Fruit fly (Drosophila melanogaster): ENCODE results near the gene Mrp4.
A peak's percentile ranks its signal among the peaks of the same experiment; 100 is the strongest.

Gene Mrp4

DNA sequence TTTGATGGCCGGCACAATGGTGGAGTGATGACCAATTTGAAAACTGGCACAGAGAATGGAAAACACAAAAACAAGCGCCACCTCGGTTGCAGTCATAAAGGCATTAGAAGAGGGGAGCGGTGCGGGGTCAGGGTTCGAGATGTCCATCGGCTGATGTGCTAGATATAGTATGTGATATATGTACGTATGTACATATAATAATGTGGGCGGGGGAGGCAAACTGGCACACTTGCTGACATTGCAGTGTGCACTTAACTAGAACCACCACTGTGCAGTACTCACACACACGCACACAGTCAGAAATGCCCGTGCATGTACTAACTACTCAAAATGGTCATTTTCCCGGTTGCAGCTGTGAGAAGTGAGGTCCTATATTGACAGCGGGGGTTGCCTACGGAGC is 49.8 kb downstream of the Mrp4 start (continued):
- TF ChIP-seq dysf (GFP tag; IDR thresholded peaks at IDR 0.05) = 0 out of 3 replicates have a peak, but pooled peaks have one; percentile 8
- TF ChIP-seq Med (GFP tag) = peak; percentile 56
- no peak for TF ChIP-seq CG1832 (GFP tag; optimal IDR thresholded peaks at IDR 0.05)
- TF ChIP-seq pan (optimal IDR thresholded peaks at IDR 0.05) = no peak
- TF ChIP-seq pan (GFP tag; optimal IDR thresholded peaks at IDR 0.05 in 1 of 2, IDR thresholded peaks at IDR 0.05 in 1 of 2) = peak in 1 of 2 experiments; percentile 21
- peak; percentile 75 for TF ChIP-seq sens (GFP tag)
- TF ChIP-seq CG15073 (GFP tag; optimal IDR thresholded peaks at IDR 0.05) = peak; percentile 97
- no peak for TF ChIP-seq CG13287 (GFP tag; IDR thresholded peaks at IDR 0.05; ENCODE audit: partially characterized antibody)
- peak; percentile 72 for TF ChIP-seq crol (GFP tag; IDR thresholded peaks at IDR 0.05)
- 0 out of 3 replicates have a peak, but pooled peaks have one; percentile 46 for TF ChIP-seq CG2199 (GFP tag; IDR thresholded peaks at IDR 0.05)
- 0 out of 2 replicates have a peak, but pooled peaks have one; percentile 9 for TF ChIP-seq Drgx (GFP tag; IDR thresholded peaks at IDR 0.05)
- no peak for TF ChIP-seq Aef1 (GFP tag; IDR thresholded peaks at IDR 0.05)
- TF ChIP-seq CG6654 (GFP tag; optimal IDR thresholded peaks at IDR 0.05) = no peak
- no peak for TF ChIP-seq row (GFP tag; IDR thresholded peaks at IDR 0.05)
- TF ChIP-seq CG31365 (tag; optimal IDR thresholded peaks at IDR 0.05) = no peak
- peak; percentile 28; the same call in 1 of the 3 replicates for TF ChIP-seq zfh1 (GFP tag; IDR thresholded peaks at IDR 0.05)

DNA sequence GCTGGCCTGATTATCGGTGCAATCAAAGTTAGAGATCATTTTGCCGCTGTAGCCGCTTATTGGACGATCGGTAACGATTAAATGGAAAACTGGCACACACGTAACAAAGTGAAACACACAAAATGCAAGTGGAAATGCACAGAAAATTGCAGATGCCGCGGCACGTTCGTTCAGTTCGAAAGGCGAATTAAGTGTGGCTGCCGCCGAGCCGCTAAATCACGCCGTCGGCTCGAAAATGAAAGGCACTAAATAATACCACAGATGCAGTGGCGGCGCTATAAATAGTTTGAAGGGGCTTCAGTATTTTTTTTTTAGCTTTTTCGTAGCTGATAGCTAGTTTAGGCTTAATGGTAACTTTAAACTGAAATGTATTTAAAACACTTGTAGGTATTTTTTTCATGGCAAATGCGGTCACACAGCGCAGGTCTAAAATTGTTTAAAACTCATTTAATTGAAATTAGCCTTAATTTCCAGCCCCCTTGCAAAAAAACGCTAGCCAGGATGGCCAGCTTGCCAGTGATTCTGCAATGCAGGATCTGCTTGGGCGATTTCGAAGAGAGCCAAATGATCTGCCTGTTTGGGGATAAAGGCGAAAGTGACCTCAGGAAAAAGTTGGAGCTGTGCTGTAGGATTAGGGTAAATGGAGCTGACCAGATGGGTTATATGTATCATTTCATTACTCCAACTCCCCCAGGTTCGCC is 50.8 kb downstream of the Mrp4 start, which contains the start of the genes Jupiter and CG14710:
Gene Jupiter, minus strand, starts transcription at position 198 of the 701 bp plus-strand sequence.
Gene CG14710, plus strand, starts transcription at position 382 of the 701 bp plus-strand sequence.
- TF ChIP-seq CG2202 (tag; optimal IDR thresholded peaks at IDR 0.05) (peak; percentile 45), CG8478 (optimal IDR thresholded peaks at IDR 0.05) (no peak), pros (GFP tag; optimal IDR thresholded peaks at IDR 0.05) (no peak), unpg (GFP tag; optimal IDR thresholded peaks at IDR 0.05) (peak; percentile 53), CG14014 (GFP tag; IDR thresholded peaks at IDR 0.05) (peak; percentile 67), CG9727 (GFP tag; optimal IDR thresholded peaks at IDR 0.05) (no peak), z (GFP tag; IDR thresholded peaks at IDR 0.05) (no peak), Camta (GFP tag; optimal IDR thresholded peaks at IDR 0.05) (peak; percentile 27), Eip74EF (GFP tag; optimal IDR thresholded peaks at IDR 0.05) (no peak), corto (GFP tag; optimal IDR thresholded peaks at IDR 0.05) (no peak), ems (GFP tag; optimal IDR thresholded peaks at IDR 0.05) (peak; percentile 65), CG6272 (GFP tag; IDR thresholded peaks at IDR 0.05) (peak; percentile 78), ap (GFP tag; IDR thresholded peaks at IDR 0.05) (0 out of 2 replicates have a peak, but pooled peaks have one; percentile 27), run (tag; optimal IDR thresholded peaks at IDR 0.05) (no peak), ken (GFP tag; IDR thresholded peaks at IDR 0.05) (peak; percentile 86), CG17359 (tag; optimal IDR thresholded peaks at IDR 0.05) (peak; percentile 50), Nf-YA (GFP tag; IDR thresholded peaks at IDR 0.05) (no peak), cad (GFP tag; optimal IDR thresholded peaks at IDR 0.05) (no peak), Abd-B (GFP tag; optimal IDR thresholded peaks at IDR 0.05) (peak; percentile 48), vnd (GFP tag; IDR thresholded peaks at IDR 0.05; ENCODE audit: partially characterized antibody) (no peak), CG4360 (GFP tag; IDR thresholded peaks at IDR 0.05) (no peak), lilli (GFP tag; optimal IDR thresholded peaks at IDR 0.05) (peak; percentile 89), fd64A (GFP tag; optimal IDR thresholded peaks at IDR 0.05) (no peak), HLH3B (GFP tag; IDR thresholded peaks at IDR 0.05) (peak; percentile 77), Chrac-16 (GFP tag; optimal IDR thresholded peaks at IDR 0.05) (peak; percentile 73), CG15514 (GFP tag; optimal IDR thresholded peaks at IDR 0.05) (peak; percentile 80), salm (tag; optimal IDR thresholded peaks at IDR 0.05) (no peak), HLHmδ (GFP tag; optimal IDR thresholded peaks at IDR 0.05) (peak; percentile 48), ranshi (GFP tag; IDR thresholded peaks at IDR 0.05) (peak; percentile 69; the same call in 1 of the 2 replicates), CG15269 (tag; optimal IDR thresholded peaks at IDR 0.05) (peak; percentile 30), CG2199 (GFP tag; IDR thresholded peaks at IDR 0.05) (no peak), CG7786 (GFP tag; optimal IDR thresholded peaks at IDR 0.05) (peak; percentile 83), luna (GFP tag; optimal IDR thresholded peaks at IDR 0.05) (no peak), CG34376 (GFP tag; optimal IDR thresholded peaks at IDR 0.05) (peak; percentile 63), ab (GFP tag; optimal IDR thresholded peaks at IDR 0.05) (peak; percentile 31)
